Worm (Caenorhabditis elegans): Measurements from ENCODE around the gene F57G9.3.

The F57G9.3 gene

DNA sequence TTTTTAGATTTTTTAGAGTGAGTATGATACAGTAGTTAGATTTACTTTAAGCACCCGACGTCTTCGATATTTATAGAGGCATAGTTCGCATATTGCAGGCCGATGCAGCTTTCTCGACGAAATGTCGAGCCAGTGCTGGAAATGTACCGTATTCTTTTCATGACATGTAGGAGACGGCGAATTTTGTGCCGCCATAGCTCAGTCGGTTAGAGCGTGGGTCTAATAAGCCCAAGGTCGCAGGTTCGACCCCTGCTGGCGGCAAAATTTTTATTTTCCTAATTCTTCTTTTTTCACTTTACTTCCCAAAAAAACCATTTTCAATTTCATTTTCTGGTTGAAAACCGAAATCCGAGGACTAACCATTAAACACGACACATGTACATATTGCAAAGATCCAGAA, 47.7 kb downstream of the F57G9.3 start:
- TF ChIP-seq hmg-11 (tag; optimal IDR thresholded peaks at IDR 0.05) (no peak), unc-39 (tag; optimal IDR thresholded peaks at IDR 0.05) (no peak), ztf-11 (tag; optimal IDR thresholded peaks at IDR 0.05) (no peak), tbx-2 (tag; optimal IDR thresholded peaks at IDR 0.05) (no peak), nhr-67 (tag; optimal IDR thresholded peaks at IDR 0.05) (no peak), nhr-77 (tag; optimal IDR thresholded peaks at IDR 0.05) (no peak), ceh-28 (tag; optimal IDR thresholded peaks at IDR 0.05) (no peak), nhr-23 (tag; optimal IDR thresholded peaks at IDR 0.05) (no peak), lin-15B (tag; optimal IDR thresholded peaks at IDR 0.05) (no peak), snpc-4 (tag; optimal IDR thresholded peaks at IDR 0.05) (no peak), mdl-1 (tag; optimal IDR thresholded peaks at IDR 0.05) (no peak), fos-1 (tag; optimal IDR thresholded peaks at IDR 0.05) (no peak), nhr-28 (tag; optimal IDR thresholded peaks at IDR 0.05) (no peak), unc-62 (GFP tag; optimal IDR thresholded peaks at IDR 0.05) (no peak), zag-1 (tag; optimal IDR thresholded peaks at IDR 0.05) (no peak), egl-5 (tag; optimal IDR thresholded peaks at IDR 0.05) (no peak), nfya-1 (tag; optimal IDR thresholded peaks at IDR 0.05; ENCODE audit: insufficient read depth) (no peak), nhr-25 (tag; optimal IDR thresholded peaks at IDR 0.05) (no peak)

Measured in whole organism, L3 larva.